Worm (Caenorhabditis elegans) whole organism, late embryonic: ENCODE data around the gene ttc-17.

Experiments
- C08G9.2 ChIP-seq: sonication (generic microtip); optimal IDR thresholded peaks from 2 replicates; lab custom pipeline; 2016; ENCODE audit warnings: mild to moderate bottlenecking, missing genetic modification characterization, moderate library complexity, missing compliant biosample characterization
- F13H6.1 ChIP-seq: sonication (generic microtip); optimal IDR thresholded peaks from 2 replicates; lab custom pipeline; 2016; ENCODE audit warnings: missing genetic modification characterization, missing compliant biosample characterization
- T23F11.4 ChIP-seq: fragments of 200-800 bp; sonication (Bioruptor generic); optimal IDR thresholded peaks from 2 replicates; lab custom pipeline; 2018; ENCODE audit warnings: mild to moderate bottlenecking, missing genetic modification characterization, missing compliant biosample characterization
- ahr-1 ChIP-seq: sonication (generic microtip); optimal IDR thresholded peaks from 2 replicates; lab custom pipeline; 2016; ENCODE audit warnings: missing genetic modification characterization, missing compliant biosample characterization
- ama-1 ChIP-seq: fragments of 150-350 bp; optimal IDR thresholded peaks from 2 replicates; lab custom pipeline; 2014
- ceh-18 ChIP-seq: sonication (generic microtip); optimal IDR thresholded peaks from 2 replicates; lab custom pipeline; 2016; ENCODE audit warnings: missing genetic modification characterization, missing compliant biosample characterization
- ceh-19 ChIP-seq: fragments of 200-800 bp; sonication (Bioruptor generic); optimal IDR thresholded peaks from 2 replicates; lab custom pipeline; 2018; ENCODE audit warnings: mild to moderate bottlenecking, missing genetic modification characterization, missing compliant biosample characterization
- ceh-45 ChIP-seq: fragments of 200-800 bp; sonication (Bioruptor generic); IDR thresholded peaks from 2 replicates; pipeline ENCODE4 v1.3.6; 2022; ENCODE audit warnings: missing genetic modification reagents, missing genetic modification characterization, missing compliant biosample characterization
- ceh-6 ChIP-seq: fragments of 200-800 bp; sonication (Bioruptor generic); optimal IDR thresholded peaks from 2 replicates; lab custom pipeline; 2018; ENCODE audit warnings: mild to moderate bottlenecking, missing genetic modification characterization, missing compliant biosample characterization
- ceh-9 ChIP-seq: sonication (generic microtip); optimal IDR thresholded peaks from 2 replicates; lab custom pipeline; 2016; ENCODE audit warnings: mild to moderate bottlenecking, missing genetic modification characterization, inconsistent platforms, missing compliant biosample characterization
- che-1 ChIP-seq: sonication (generic microtip); optimal IDR thresholded peaks from 2 replicates; lab custom pipeline; 2016; ENCODE audit warnings: mild to moderate bottlenecking, missing genetic modification characterization, missing compliant biosample characterization
- dmd-4 ChIP-seq: sonication (generic microtip); optimal IDR thresholded peaks from 2 replicates; lab custom pipeline; 2016; ENCODE audit warnings: borderline replicate concordance, missing genetic modification characterization, missing compliant biosample characterization
- dve-1 ChIP-seq: sonication (generic microtip); optimal IDR thresholded peaks from 2 replicates; lab custom pipeline; 2017; ENCODE audit warnings: antibody characterized with exemption, mild to moderate bottlenecking, missing genetic modification characterization, missing compliant biosample characterization
- elt-4 ChIP-seq: sonication (generic microtip); optimal IDR thresholded peaks from 2 replicates; lab custom pipeline; 2016; ENCODE audit warnings: missing genetic modification characterization, missing compliant biosample characterization
- ets-4 ChIP-seq: sonication (generic microtip); optimal IDR thresholded peaks from 2 replicates; lab custom pipeline; 2016; ENCODE audit warnings: missing genetic modification characterization, missing compliant biosample characterization
- eyg-1 ChIP-seq: sonication (generic microtip); optimal IDR thresholded peaks from 2 replicates; lab custom pipeline; 2016; ENCODE audit warnings: missing genotype, missing genetic modification characterization, missing compliant biosample characterization
- fkh-10 ChIP-seq: fragments of 150-350 bp; optimal IDR thresholded peaks from 2 replicates; lab custom pipeline; 2014; ENCODE audit warnings: missing biosample characterization, missing genetic modification reagents, missing genetic modification characterization
- fkh-6 ChIP-seq: sonication (generic microtip); optimal IDR thresholded peaks from 2 replicates; lab custom pipeline; 2016; ENCODE audit warnings: missing genetic modification characterization, missing compliant biosample characterization
- gmeb-2 ChIP-seq: sonication (generic microtip); optimal IDR thresholded peaks from 2 replicates; lab custom pipeline; 2016; ENCODE audit warnings: missing genetic modification characterization, inconsistent platforms, missing compliant biosample characterization
- hlh-15 ChIP-seq: sonication (generic microtip); optimal IDR thresholded peaks from 2 replicates; lab custom pipeline; 2016; ENCODE audit warnings: missing genetic modification characterization, missing compliant biosample characterization
- hlh-8 ChIP-seq: sonication (generic microtip); optimal IDR thresholded peaks from 2 replicates; lab custom pipeline; 2016; ENCODE audit warnings: missing genotype, missing genetic modification characterization, missing compliant biosample characterization
- lim-6 ChIP-seq: sonication (generic microtip); optimal IDR thresholded peaks from 2 replicates; lab custom pipeline; 2016; ENCODE audit warnings: missing genetic modification characterization, missing compliant biosample characterization
- lin-11 ChIP-seq: fragments of 200-800 bp; sonication (Bioruptor generic); optimal IDR thresholded peaks from 2 replicates; lab custom pipeline; 2018; ENCODE audit warnings: mild to moderate bottlenecking, missing genetic modification characterization, missing compliant biosample characterization
- madf-2 ChIP-seq: sonication (generic microtip); optimal IDR thresholded peaks from 2 replicates; lab custom pipeline; 2017; ENCODE audit warnings: missing genetic modification characterization, missing compliant biosample characterization
- mec-3 ChIP-seq: sonication (generic microtip); optimal IDR thresholded peaks from 2 replicates; lab custom pipeline; 2016; ENCODE audit warnings: borderline replicate concordance, missing genetic modification characterization, missing compliant biosample characterization
- nfya-1 ChIP-seq: sonication (generic microtip); optimal IDR thresholded peaks from 2 replicates; lab custom pipeline; 2017; ENCODE audit warnings: missing genetic modification characterization, mild to moderate bottlenecking, missing compliant biosample characterization, antibody characterized with exemption, moderate library complexity
- nhr-11 ChIP-seq: fragments of 150-350 bp; optimal IDR thresholded peaks from 2 replicates; lab custom pipeline; 2014; ENCODE audit warnings: missing biosample characterization, missing genetic modification characterization
- nhr-232 ChIP-seq: sonication (generic microtip); optimal IDR thresholded peaks from 2 replicates; lab custom pipeline; 2016; ENCODE audit warnings: missing genetic modification characterization, missing compliant biosample characterization
- pax-1 ChIP-seq: fragments of 150-350 bp; optimal IDR thresholded peaks from 2 replicates; lab custom pipeline; 2014; ENCODE audit warnings: missing biosample characterization, missing genetic modification characterization
- pha-4 ChIP-seq: fragments of 150-350 bp; optimal IDR thresholded peaks from 2 replicates; lab custom pipeline; 2018; ENCODE audit warnings: missing biosample characterization, missing genetic modification reagents, missing genetic modification characterization
- pqm-1 ChIP-seq: sonication (generic microtip); optimal IDR thresholded peaks from 2 replicates; lab custom pipeline; 2016; ENCODE audit warnings: missing genetic modification characterization, missing compliant biosample characterization
- sox-4 ChIP-seq: sonication (generic microtip); optimal IDR thresholded peaks from 2 replicates; lab custom pipeline; 2017; ENCODE audit warnings: mild to moderate bottlenecking, missing genetic modification characterization, inconsistent platforms, missing compliant biosample characterization
- tbx-2 ChIP-seq: sonication (generic microtip); optimal IDR thresholded peaks from 2 replicates; lab custom pipeline; 2016; ENCODE audit warnings: missing genetic modification characterization, missing compliant biosample characterization
- unc-42 ChIP-seq: sonication (generic microtip); optimal IDR thresholded peaks from 2 replicates; lab custom pipeline; 2016; ENCODE audit warnings: missing genotype, missing genetic modification characterization, missing compliant biosample characterization
- unc-55 ChIP-seq: sonication (generic microtip); optimal IDR thresholded peaks from 2 replicates; lab custom pipeline; 2017; ENCODE audit warnings: missing biosample characterization, missing genetic modification reagents, missing genetic modification characterization
- unc-86 ChIP-seq: sonication (generic microtip); optimal IDR thresholded peaks from 2 replicates; lab custom pipeline; 2016; ENCODE audit warnings: missing genetic modification characterization, missing compliant biosample characterization
- zip-5 ChIP-seq: sonication (generic microtip); optimal IDR thresholded peaks from 2 replicates; lab custom pipeline; 2016; ENCODE audit warnings: missing genetic modification characterization, missing compliant biosample characterization

ttc-17 gene

ce11 chrV:8964055-8964758 is 7.4 kb downstream of the ttc-17 start, which contains the start of gene nhr-44:
Gene nhr-44, minus strand, starts transcription at chrV:8964105.
- TF ChIP-seq F13H6.1 (tag; lab: Kevin White, UChicago) (no peak), pax-1 (tag; lab: Kevin White, UChicago) (peak; percentile 53), madf-2 (no peak), dve-1 (tag; lab: Kevin White, UChicago) (no peak)

ce11 chrV:8966086-8966485 is 9.2 kb downstream of the ttc-17 start, which contains the start of gene nhr-219:
Gene nhr-219, minus strand, starts transcription at chrV:8966186.
- TF ChIP-seq ceh-6 (GFP tag; lab: Kevin White, UChicago), result no peak
- no peak for TF ChIP-seq unc-55
- no peak for TF ChIP-seq hlh-15 (tag; lab: Kevin White, UChicago)
- no peak for TF ChIP-seq madf-2
- TF ChIP-seq ceh-45 (GFP tag; lab: Robert Waterston, UW), result no peak
- TF ChIP-seq T23F11.4 (GFP tag; lab: Kevin White, UChicago), result no peak
- no peak for TF ChIP-seq pqm-1
- no peak for TF ChIP-seq dmd-4

ce11 chrV:8972271-8972670 is 15.4 kb downstream of the ttc-17 start, which contains the start of gene nhr-195:
Gene nhr-195, minus strand, starts transcription at chrV:8972371.
- no peak for TF ChIP-seq hlh-8
- TF ChIP-seq nhr-11 (tag; lab: Kevin White, UChicago), result no peak
- TF ChIP-seq ceh-18 (tag; lab: Kevin White, UChicago), result no peak
- no peak for TF ChIP-seq C08G9.2
- TF ChIP-seq gmeb-2 (tag; lab: Kevin White, UChicago), result no peak
- TF ChIP-seq ceh-9 (tag; lab: Kevin White, UChicago), result no peak
- no peak for TF ChIP-seq nhr-232 (tag; lab: Kevin White, UChicago)
- no peak for TF ChIP-seq eyg-1
- TF ChIP-seq unc-86 (tag; lab: Kevin White, UChicago), result no peak
- TF ChIP-seq unc-42 (tag; lab: Kevin White, UChicago), result no peak
- no peak for TF ChIP-seq ama-1 (lab: Kevin White, UChicago)
- TF ChIP-seq lin-11 (tag; lab: Kevin White, UChicago), result no peak
- TF ChIP-seq sox-4 (tag; lab: Kevin White, UChicago), result no peak
- TF ChIP-seq ceh-19 (GFP tag; lab: Kevin White, UChicago), result no peak
- no peak for TF ChIP-seq fkh-6 (tag; lab: Kevin White, UChicago)
- no peak for TF ChIP-seq ahr-1

- TF ChIP-seq nfya-1 (tag; lab: Kevin White, UChicago), result no peak
- no peak for TF ChIP-seq elt-4 (tag; lab: Kevin White, UChicago)
- TF ChIP-seq che-1 (tag; lab: Kevin White, UChicago), result no peak
- TF ChIP-seq ceh-18 (tag; lab: Kevin White, UChicago), result no peak
- TF ChIP-seq hlh-15 (tag; lab: Kevin White, UChicago), result no peak
- no peak for TF ChIP-seq eyg-1
- TF ChIP-seq tbx-2 (tag; lab: Kevin White, UChicago), result no peak
- TF ChIP-seq pha-4, result no peak
- no peak for TF ChIP-seq zip-5 (tag; lab: Kevin White, UChicago)
- TF ChIP-seq mec-3 (tag; lab: Kevin White, UChicago), result no peak
- no peak for TF ChIP-seq ets-4 (tag; lab: Kevin White, UChicago)
- TF ChIP-seq lim-6, result no peak
- no peak for TF ChIP-seq nhr-232 (tag; lab: Kevin White, UChicago)
- no peak for TF ChIP-seq fkh-10 (GFP tag; lab: Kevin White, UChicago)
- no peak for TF ChIP-seq C08G9.2
- TF ChIP-seq sox-4 (tag; lab: Kevin White, UChicago), result no peak
- TF ChIP-seq unc-55, result no peak
These were observed 18.1 kb downstream of the ttc-17 start, which contains the start of gene nhr-143 for ce11 chrV:8974889-8975422. Gene nhr-143, minus strand, starts transcription at chrV:8974939.
